Fruit fly (Drosophila melanogaster) Kc167 (cell line): Measurements from ENCODE around the gene Rcd-1r.

Source experiments
- Myc ChIP-seq: fragments of >200 bp; optimal IDR thresholded peaks from 2 replicates; lab custom pipeline; 2017; ENCODE audit warnings: missing external identifiers
- h ChIP-seq: fragments of >200 bp; optimal IDR thresholded peaks from 3 replicates; lab custom pipeline; 2018; ENCODE audit warnings: missing external identifiers
- psq ChIP-seq: fragments of >200 bp; optimal IDR thresholded peaks from 2 replicates; lab custom pipeline; 2017; ENCODE audit warnings: missing external identifiers
- ttk ChIP-seq: sonication (Bioruptor generic); optimal IDR thresholded peaks from 2 replicates; lab custom pipeline; 2017; ENCODE audit warnings: missing external identifiers

- no peak for TF ChIP-seq ttk
- TF ChIP-seq h (lab: Kevin White, UChicago), result no peak
- no peak for TF ChIP-seq psq (lab: Kevin White, UChicago)
- no peak for TF ChIP-seq Myc (lab: Kevin White, UChicago)
Measured at dm6 chr2L:9011543-9012238, 2.2 kb downstream of the Rcd-1r start, which contains the start of gene CG13102.
